Worm (Caenorhabditis elegans): Measurements from ENCODE around the gene C32B5.7.
"Not testable (repeated sequence)": the region's sequence is repeated elsewhere in the genome, so short reads cannot be mapped to it uniquely, and the experiment has no call there.

C32B5.7 gene

ce11 chrII:938549-938948 is 21.8 kb upstream of the C32B5.7 start, which contains the start of gene R07C3.3:
R07C3.3 (plus strand) TSS chrII:938849.
- no peak for TF ChIP-seq ztf-1 (GFP tag; conservative IDR thresholded peaks at IDR 0.05)
- no peak for TF ChIP-seq fos-1 (tag; optimal IDR thresholded peaks at IDR 0.05)
- no peak for TF ChIP-seq nhr-129 (tag; optimal IDR thresholded peaks at IDR 0.05)
- TF ChIP-seq skn-1 (tag; optimal IDR thresholded peaks at IDR 0.05): no peak
- TF ChIP-seq ceh-16 (tag; optimal IDR thresholded peaks at IDR 0.05): no peak
- TF ChIP-seq mab-5 (tag; optimal IDR thresholded peaks at IDR 0.05): no peak

ce11 chrII:940779-941178 is 19.5 kb upstream of the C32B5.7 start, which contains the start of gene fbxc-36:
fbxc-36 (plus strand) TSS chrII:940983.
- TF ChIP-seq fos-1 (tag; optimal IDR thresholded peaks at IDR 0.05): no peak
- no peak for TF ChIP-seq F13H6.1 (tag; optimal IDR thresholded peaks at IDR 0.05)
- TF ChIP-seq sma-3 (GFP tag; optimal IDR thresholded peaks at IDR 0.05): no peak
- TF ChIP-seq Y55F3AM.14 (GFP tag; optimal IDR thresholded peaks at IDR 0.05): no peak
- no peak for TF ChIP-seq gmeb-1 (tag; optimal IDR thresholded peaks at IDR 0.05)
- no peak for TF ChIP-seq lsy-2 (tag; optimal IDR thresholded peaks at IDR 0.05)
- no peak for TF ChIP-seq peb-1 (tag; optimal IDR thresholded peaks at IDR 0.05)
- TF ChIP-seq nhr-25 (tag; optimal IDR thresholded peaks at IDR 0.05): no peak
- no peak for TF ChIP-seq zag-1 (tag; optimal IDR thresholded peaks at IDR 0.05)
- no peak for TF ChIP-seq nhr-77 (tag; optimal IDR thresholded peaks at IDR 0.05)
- no peak for TF ChIP-seq nhr-12 (tag; optimal IDR thresholded peaks at IDR 0.05)
- TF ChIP-seq nhr-11 (tag; optimal IDR thresholded peaks at IDR 0.05): no peak
- no peak for TF ChIP-seq snpc-4 (tag; optimal IDR thresholded peaks at IDR 0.05)
- no peak for TF ChIP-seq unc-55 (GFP tag; optimal IDR thresholded peaks at IDR 0.05)
- TF ChIP-seq mab-5 (tag; optimal IDR thresholded peaks at IDR 0.05): no peak
- TF ChIP-seq lin-13 (GFP tag; optimal IDR thresholded peaks at IDR 0.05): no peak
- TF ChIP-seq mdl-1 (tag; optimal IDR thresholded peaks at IDR 0.05): no peak
- no peak for TF ChIP-seq dmd-4 (tag; optimal IDR thresholded peaks at IDR 0.05)
- no peak for TF ChIP-seq sma-9 (GFP tag; optimal IDR thresholded peaks at IDR 0.05)
- no peak for TF ChIP-seq sma-9 (tag; optimal IDR thresholded peaks at IDR 0.05)

DNA sequence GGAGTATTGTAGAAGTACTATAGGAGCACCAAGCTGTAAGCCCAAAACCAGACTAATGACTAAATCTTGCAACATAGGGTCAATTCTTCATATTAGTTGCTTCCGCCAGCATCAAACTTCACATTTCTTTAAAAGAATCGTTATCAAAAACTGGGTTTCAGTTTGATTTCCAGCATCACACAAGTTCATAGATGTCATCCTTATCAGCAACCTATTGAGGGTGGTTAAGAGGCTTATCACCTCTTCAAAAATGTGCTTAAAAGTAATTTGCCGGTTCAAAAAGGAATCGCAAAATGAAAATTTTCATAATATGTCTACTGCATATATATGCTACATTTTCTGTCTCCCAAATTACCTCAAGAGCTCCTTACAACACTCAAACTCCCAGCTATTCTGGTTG is 16.6 kb upstream of the C32B5.7 start, which contains the start of gene clec-43:
Gene clec-43, plus strand, starts transcription at position 294 of the 400 bp plus-strand sequence.
- no peak for TF ChIP-seq unc-55 (GFP tag; optimal IDR thresholded peaks at IDR 0.05)
- TF ChIP-seq elt-3 (tag; optimal IDR thresholded peaks at IDR 0.05): no peak
- no peak for TF ChIP-seq F13H6.1 (tag; optimal IDR thresholded peaks at IDR 0.05)
- TF ChIP-seq fos-1 (tag; optimal IDR thresholded peaks at IDR 0.05): peak; percentile 71
- no peak for TF ChIP-seq ceh-16 (tag; optimal IDR thresholded peaks at IDR 0.05)
- no peak for TF ChIP-seq elt-1 (tag; optimal IDR thresholded peaks at IDR 0.05)

DNA sequence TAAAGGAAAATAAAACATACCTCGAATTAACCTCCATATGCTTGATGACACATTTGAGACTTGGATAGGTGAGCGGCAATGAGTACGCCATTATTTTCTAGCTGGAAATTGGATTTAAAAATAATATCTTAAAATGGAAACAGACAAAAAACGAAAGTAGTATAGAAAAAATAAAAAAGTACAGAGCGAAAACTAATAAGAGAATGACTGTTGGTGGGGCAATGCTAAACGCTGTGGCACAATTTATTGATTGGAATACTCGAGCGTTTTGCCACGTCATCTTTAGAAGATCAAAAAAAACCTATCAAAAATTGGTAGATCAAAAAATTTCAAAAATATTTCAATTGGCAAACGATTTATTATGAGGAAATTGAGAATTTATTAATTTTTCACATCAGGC is 12.2 kb upstream of the C32B5.7 start, which contains the start of gene fbxc-32:
Gene fbxc-32, minus strand, starts transcription at position 101 of the 400 bp plus-strand sequence.
- no peak for TF ChIP-seq ceh-82 (tag; optimal IDR thresholded peaks at IDR 0.05)

ce11 chrII:950374-950773 is 10.0 kb upstream of the C32B5.7 start:
- TF ChIP-seq sma-9 (GFP tag; optimal IDR thresholded peaks at IDR 0.05): peak; percentile 54
- TF ChIP-seq sma-9 (tag; optimal IDR thresholded peaks at IDR 0.05): no peak
- TF ChIP-seq C34F6.9 (tag; optimal IDR thresholded peaks at IDR 0.05): peak; percentile 34
- no peak for TF ChIP-seq snpc-4 (tag; optimal IDR thresholded peaks at IDR 0.05)
- peak; percentile 33 for TF ChIP-seq unc-55 (GFP tag; optimal IDR thresholded peaks at IDR 0.05)

DNA sequence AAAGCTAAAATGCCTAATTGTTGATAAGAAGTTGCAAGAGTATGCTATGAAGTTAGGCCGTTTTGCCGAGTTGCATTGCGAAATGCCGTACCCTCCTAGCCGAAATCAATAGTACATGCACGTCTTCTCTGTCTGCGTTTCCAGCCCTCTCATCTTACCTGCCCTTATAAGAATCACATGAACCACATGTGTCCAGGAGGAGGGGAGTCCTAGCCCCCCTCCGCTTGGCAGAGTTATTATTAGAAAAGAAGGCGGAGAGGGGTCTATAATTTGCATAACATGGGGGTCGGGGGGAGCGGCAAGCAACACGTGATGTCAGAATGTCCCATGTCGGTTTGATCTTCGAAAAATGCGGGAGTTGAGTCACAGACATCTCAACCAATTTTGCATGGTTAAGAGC is 7.3 kb upstream of the C32B5.7 start:
- TF ChIP-seq mdl-1 (tag; optimal IDR thresholded peaks at IDR 0.05) (no peak), R02D3.7 (tag; optimal IDR thresholded peaks at IDR 0.05) (no peak), Y55F3AM.14 (GFP tag; optimal IDR thresholded peaks at IDR 0.05) (no peak), C34F6.9 (tag; optimal IDR thresholded peaks at IDR 0.05) (no peak), lin-13 (GFP tag; optimal IDR thresholded peaks at IDR 0.05) (no peak)

ce11 chrII:954626-955025 is 5.7 kb upstream of the C32B5.7 start, which contains the start of gene fbxc-7:
fbxc-7 (plus strand) TSS chrII:954926.
- TF ChIP-seq nhr-25, unc-39, sem-4 (tag; optimal IDR thresholded peaks at IDR 0.05): not testable (repeated sequence)
